Worm (Caenorhabditis elegans): Measurements from ENCODE around the gene Y73F8A.10.

- TF ChIP-seq snpc-1.3 (tag; optimal IDR thresholded peaks at IDR 0.05; ENCODE audit: insufficient read depth) (no peak), nfyb-1 (GFP tag; IDR thresholded peaks at IDR 0.05) (no peak), unc-62 (GFP tag; optimal IDR thresholded peaks at IDR 0.05) (no peak), F33H1.4 (GFP tag; IDR thresholded peaks at IDR 0.05) (no peak), ceh-40 (GFP tag; IDR thresholded peaks at IDR 0.05) (no peak), mel-28 (tag; optimal IDR thresholded peaks at IDR 0.05; ENCODE audit: borderline replicate concordance) (no peak), tlf-1 (GFP tag; optimal IDR thresholded peaks at IDR 0.05) (no peak), snpc-4 (GFP tag; optimal IDR thresholded peaks at IDR 0.05) (no peak), snpc-4 (tag; optimal IDR thresholded peaks at IDR 0.05) (no peak), tbp1 (GFP tag; optimal IDR thresholded peaks at IDR 0.05) (no peak)
Observed at ce11 chrIV:15280219-15280618, 13.9 kb upstream of the Y73F8A.10 start.
